Worm (Caenorhabditis elegans): ENCODE data around the gene R105.1.

- no peak for TF ChIP-seq ama-1 (optimal IDR thresholded peaks at IDR 0.05)
- TF ChIP-seq flt-1 (GFP tag; IDR thresholded peaks at IDR 0.05) = no peak
- no peak for TF ChIP-seq aly-1 (tag; optimal IDR thresholded peaks at IDR 0.05)
- no peak for TF ChIP-seq pes-1 (GFP tag; IDR thresholded peaks at IDR 0.05)
- no peak for TF ChIP-seq hnd-1 (tag; optimal IDR thresholded peaks at IDR 0.05)
- no peak for TF ChIP-seq F13C5.2 (tag; optimal IDR thresholded peaks at IDR 0.05)
- TF ChIP-seq hmbx-1 (tag; optimal IDR thresholded peaks at IDR 0.05) = no peak
- TF ChIP-seq sea-1 (GFP tag; conservative IDR thresholded peaks at IDR 0.05) = no peak
These were observed 5.9 kb downstream of the R105.1 start for ce11 chrIV:4639352-4639751.

Measured in whole organism, early embryonic.